Fruit fly (Drosophila melanogaster): Measurements from ENCODE around the gene okr.

Gene okr

dm6 chr2L:2957547-2958174, 34.9 kb downstream of the okr start:
- peak; percentile 90 for TF ChIP-seq CG6276 (GFP tag; optimal IDR thresholded peaks at IDR 0.05)
- TF ChIP-seq CG32006 (GFP tag; optimal IDR thresholded peaks at IDR 0.05), result peak; percentile 94
- peak; percentile 84 for TF ChIP-seq net (GFP tag; optimal IDR thresholded peaks at IDR 0.05)
- TF ChIP-seq Hr39 (GFP tag; optimal IDR thresholded peaks at IDR 0.05), result peak; percentile 94
- peak; percentile 67 for TF ChIP-seq CG1621 (tag; optimal IDR thresholded peaks at IDR 0.05)
- no peak for TF ChIP-seq Eip93F (GFP tag; optimal IDR thresholded peaks at IDR 0.05)
- peak; percentile 82 for TF ChIP-seq CG9139 (GFP tag; optimal IDR thresholded peaks at IDR 0.05)
- peak; percentile 85 for TF ChIP-seq dac (GFP tag; optimal IDR thresholded peaks at IDR 0.05)
- peak; percentile 93 for TF ChIP-seq Ets21C (GFP tag; optimal IDR thresholded peaks at IDR 0.05)
- TF ChIP-seq achi (GFP tag; optimal IDR thresholded peaks at IDR 0.05), result peak; percentile 91
- peak; percentile 94 for TF ChIP-seq Hr4 (GFP tag; optimal IDR thresholded peaks at IDR 0.05)
- peak; percentile 81 for TF ChIP-seq Gug (GFP tag; IDR thresholded peaks at IDR 0.05)
- peak; percentile 22 for TF ChIP-seq Hr38 (GFP tag; optimal IDR thresholded peaks at IDR 0.05)
- peak; percentile 91 for TF ChIP-seq Sox102F (GFP tag; optimal IDR thresholded peaks at IDR 0.05)
- TF ChIP-seq CG16779 (tag; optimal IDR thresholded peaks at IDR 0.05), result peak; percentile 84
- peak; percentile 99 for TF ChIP-seq svp (GFP tag)
- peak; percentile 93 for TF ChIP-seq Sox14 (GFP tag; optimal IDR thresholded peaks at IDR 0.05)
- peak; percentile 91 for TF ChIP-seq CG8319 (GFP tag; optimal IDR thresholded peaks at IDR 0.05)
- TF ChIP-seq Sox15 (GFP tag; optimal IDR thresholded peaks at IDR 0.05), result peak; percentile 89
- TF ChIP-seq CG11294 (GFP tag; IDR thresholded peaks at IDR 0.05), result peak; percentile 75; the same call in 1 of the 2 replicates
- peak; percentile 92 for TF ChIP-seq OdsH (GFP tag; optimal IDR thresholded peaks at IDR 0.05)
- TF ChIP-seq CG6163 (GFP tag; IDR thresholded peaks at IDR 0.05), result peak; percentile 78; the same call in 2 of the 3 replicates
- peak; percentile 91 for TF ChIP-seq dsx (GFP tag; optimal IDR thresholded peaks at IDR 0.05; ENCODE audit: poor library complexity, severe bottlenecking)
- peak; percentile 87 for TF ChIP-seq Ets96B (tag; optimal IDR thresholded peaks at IDR 0.05)
- TF ChIP-seq Blimp-1 (GFP tag; optimal IDR thresholded peaks at IDR 0.05), result peak; percentile 82
- peak; percentile 90 for TF ChIP-seq Smox (GFP tag; optimal IDR thresholded peaks at IDR 0.05)
- peak; percentile 73 for TF ChIP-seq CG15336 (GFP tag; IDR thresholded peaks at IDR 0.05)
- peak; percentile 91 for TF ChIP-seq CG3919 (GFP tag; optimal IDR thresholded peaks at IDR 0.05)
- TF ChIP-seq pdm3 (GFP tag; optimal IDR thresholded peaks at IDR 0.05), result peak; percentile 92
- peak; percentile 82 to 91 for TF ChIP-seq ss (GFP tag; optimal IDR thresholded peaks at IDR 0.05)
- TF ChIP-seq CG6792 (GFP tag; optimal IDR thresholded peaks at IDR 0.05), result peak; percentile 89
- peak; percentile 89 for TF ChIP-seq CG8119 (GFP tag; IDR thresholded peaks at IDR 0.05)
- TF ChIP-seq CG11762 (GFP tag; optimal IDR thresholded peaks at IDR 0.05; ENCODE audit: insufficient read depth), result peak; percentile 86
- peak; percentile 89 for TF ChIP-seq CG6808 (GFP tag; optimal IDR thresholded peaks at IDR 0.05)
- peak; percentile 86 for TF ChIP-seq spab (GFP tag; optimal IDR thresholded peaks at IDR 0.05)
- peak; percentile 84 for TF ChIP-seq Lpt (GFP tag; optimal IDR thresholded peaks at IDR 0.05)
- TF ChIP-seq topi (GFP tag; optimal IDR thresholded peaks at IDR 0.05), result peak; percentile 93
- peak; percentile 92 for TF ChIP-seq Eip75B (GFP tag; optimal IDR thresholded peaks at IDR 0.05)
- peak; percentile 86 for TF ChIP-seq eg (GFP tag; IDR thresholded peaks at IDR 0.05)
- peak; percentile 71 for TF ChIP-seq vri (GFP tag; optimal IDR thresholded peaks at IDR 0.05)
- peak; percentile 94 for TF ChIP-seq lz (GFP tag; optimal IDR thresholded peaks at IDR 0.05)
- TF ChIP-seq CG31627 (GFP tag; optimal IDR thresholded peaks at IDR 0.05), result peak; percentile 94
- TF ChIP-seq CG7368 (GFP tag; optimal IDR thresholded peaks at IDR 0.05), result peak; percentile 79
- peak; percentile 91 for TF ChIP-seq CG4318 (GFP tag; optimal IDR thresholded peaks at IDR 0.05)
- TF ChIP-seq salr (GFP tag; optimal IDR thresholded peaks at IDR 0.05), result peak; percentile 58 to 88
- peak; percentile 85 for TF ChIP-seq CG6854 (GFP tag; optimal IDR thresholded peaks at IDR 0.05)
- peak; percentile 90 for TF ChIP-seq CG10669 (GFP tag; optimal IDR thresholded peaks at IDR 0.05)
- TF ChIP-seq CG34406 (GFP tag; optimal IDR thresholded peaks at IDR 0.05), result peak; percentile 85
- peak; percentile 91 for TF ChIP-seq acj6 (GFP tag; optimal IDR thresholded peaks at IDR 0.05)
- peak; percentile 95 for TF ChIP-seq cyc (GFP tag; optimal IDR thresholded peaks at IDR 0.05)
- peak; percentile 96 for TF ChIP-seq CG11902 (GFP tag; optimal IDR thresholded peaks at IDR 0.05)
